Fruit fly (Drosophila melanogaster) whole organism: ENCODE data around the gene Spn27A.

Experiments used
- Dll ChIP-seq: fragments of >200 bp; optimal IDR thresholded peaks from 2 replicates; lab custom pipeline; 2017
- pan ChIP-seq: fragments of >200 bp; optimal IDR thresholded peaks from 2 replicates; lab custom pipeline; 2017
- usp ChIP-seq: fragments of >200 bp; optimal IDR thresholded peaks from 2 replicates; lab custom pipeline; 2017; ENCODE audit warnings: missing biosample characterization, missing genetic modification characterization, mixed read lengths

- TF ChIP-seq pan (peak; percentile 54), usp (no peak), Dll (lab: Kevin White, UChicago) (no peak)
Measured at dm6 chr2L:6657969-6658748, 15.0 kb downstream of the Spn27A start, which contains the start of the genes CG31636 and Ube4A.
